Fruit fly (Drosophila melanogaster) Kc167 (cell line): ENCODE measurements around the gene Nlg4.

ENCODE experiments used
- Myc ChIP-seq: fragments of >200 bp; optimal IDR thresholded peaks from 2 replicates; lab custom pipeline; 2017; ENCODE audit warnings: missing external identifiers
- Sin3A ChIP-seq: fragments of >200 bp; optimal IDR thresholded peaks from 2 replicates; lab custom pipeline; 2018; ENCODE audit warnings: missing external identifiers
- h ChIP-seq: fragments of >200 bp; optimal IDR thresholded peaks from 3 replicates; lab custom pipeline; 2018; ENCODE audit warnings: missing external identifiers
- insv ChIP-seq: fragments of >200 bp; optimal IDR thresholded peaks from 3 replicates; lab custom pipeline; 2018; ENCODE audit warnings: missing external identifiers
- psq ChIP-seq: fragments of >200 bp; optimal IDR thresholded peaks from 2 replicates; lab custom pipeline; 2017; ENCODE audit warnings: missing external identifiers
- ttk ChIP-seq: sonication (Bioruptor generic); optimal IDR thresholded peaks from 2 replicates; lab custom pipeline; 2017; ENCODE audit warnings: missing external identifiers

The Nlg4 gene

dm6 chr3R:20284140-20284911 is 79.7 kb downstream of the Nlg4 start:
- TF ChIP-seq insv (lab: Kevin White, UChicago) (no peak), Myc (no peak), Sin3A (lab: Kevin White, UChicago) (no peak), ttk (lab: Kevin White, UChicago) (no peak), psq (lab: Kevin White, UChicago) (no peak), h (lab: Kevin White, UChicago) (no peak)

- no peak for TF ChIP-seq ttk (lab: Kevin White, UChicago)
- TF ChIP-seq insv (lab: Kevin White, UChicago): no peak
- TF ChIP-seq psq (lab: Kevin White, UChicago): no peak
- TF ChIP-seq Myc: no peak
- no peak for TF ChIP-seq Sin3A (lab: Kevin White, UChicago)
- no peak for TF ChIP-seq h (lab: Kevin White, UChicago)
Observed at dm6 chr3R:20285678-20286449, 81.3 kb downstream of the Nlg4 start.

- TF ChIP-seq h (lab: Kevin White, UChicago) (no peak), psq (lab: Kevin White, UChicago) (no peak), Myc (no peak), Sin3A (lab: Kevin White, UChicago) (no peak)
Observed at dm6 chr3R:20286758-20287157, 82.1 kb downstream of the Nlg4 start.

dm6 chr3R:20288069-20288468 is 83.5 kb downstream of the Nlg4 start:
- no peak for TF ChIP-seq h (lab: Kevin White, UChicago)
- TF ChIP-seq psq (lab: Kevin White, UChicago): no peak
- TF ChIP-seq Sin3A (lab: Kevin White, UChicago): no peak
- TF ChIP-seq ttk (lab: Kevin White, UChicago): no peak
- TF ChIP-seq insv (lab: Kevin White, UChicago): no peak

- TF ChIP-seq ttk (lab: Kevin White, UChicago): no peak
- no peak for TF ChIP-seq Sin3A (lab: Kevin White, UChicago)
- no peak for TF ChIP-seq psq (lab: Kevin White, UChicago)
- no peak for TF ChIP-seq insv (lab: Kevin White, UChicago)
- TF ChIP-seq h (lab: Kevin White, UChicago): no peak
- TF ChIP-seq Myc: no peak
Observed at dm6 chr3R:20288564-20288963, 84.0 kb downstream of the Nlg4 start.

dm6 chr3R:20291106-20291505 is 86.5 kb downstream of the Nlg4 start:
- TF ChIP-seq insv (lab: Kevin White, UChicago) (no peak), Sin3A (lab: Kevin White, UChicago) (no peak), Myc (no peak), ttk (lab: Kevin White, UChicago) (no peak), psq (lab: Kevin White, UChicago) (no peak), h (lab: Kevin White, UChicago) (no peak)

dm6 chr3R:20291594-20291993 is 87.0 kb downstream of the Nlg4 start:
- TF ChIP-seq h (lab: Kevin White, UChicago) (no peak), psq (lab: Kevin White, UChicago) (no peak), Sin3A (lab: Kevin White, UChicago) (no peak), ttk (lab: Kevin White, UChicago) (no peak), Myc (no peak), insv (lab: Kevin White, UChicago) (no peak)

dm6 chr3R:20292030-20292879 is 87.6 kb downstream of the Nlg4 start:
- TF ChIP-seq Myc (no peak), Sin3A (lab: Kevin White, UChicago) (no peak), ttk (lab: Kevin White, UChicago) (no peak), h (lab: Kevin White, UChicago) (no peak), insv (lab: Kevin White, UChicago) (no peak), psq (lab: Kevin White, UChicago) (no peak)

- no peak for TF ChIP-seq ttk (lab: Kevin White, UChicago)
Observed at dm6 chr3R:20292880-20293491, 88.4 kb downstream of the Nlg4 start.

dm6 chr3R:20293661-20294060 is 89.1 kb downstream of the Nlg4 start:
- no peak for TF ChIP-seq psq (lab: Kevin White, UChicago)
- no peak for TF ChIP-seq insv (lab: Kevin White, UChicago)
- TF ChIP-seq ttk (lab: Kevin White, UChicago): no peak
- TF ChIP-seq h (lab: Kevin White, UChicago): no peak
- TF ChIP-seq Sin3A (lab: Kevin White, UChicago): no peak
- TF ChIP-seq Myc: no peak
